Worm (Caenorhabditis elegans) whole organism, L2 larva: ENCODE data around the gene C46A5.4.

Source experiments
- ama-1 ChIP-seq: fragments of 150-350 bp; optimal IDR thresholded peaks from 2 replicates; lab custom pipeline; 2018; ENCODE audit warnings: inconsistent platforms
- blmp-1 ChIP-seq: sonication (generic microtip); optimal IDR thresholded peaks from 2 replicates; lab custom pipeline; 2017; ENCODE audit warnings: missing genetic modification characterization, mild to moderate bottlenecking, missing compliant biosample characterization, antibody characterized with exemption, moderate library complexity; ENCODE audit not compliant: insufficient read depth
- ceh-82 ChIP-seq: fragments of 150-350 bp; optimal IDR thresholded peaks from 2 replicates; lab custom pipeline; 2014; ENCODE audit warnings: missing biosample characterization, missing genetic modification characterization
- elt-1 ChIP-seq: fragments of 150-350 bp; optimal IDR thresholded peaks from 2 replicates; lab custom pipeline; 2014; ENCODE audit warnings: missing biosample characterization, missing genetic modification characterization

DNA sequence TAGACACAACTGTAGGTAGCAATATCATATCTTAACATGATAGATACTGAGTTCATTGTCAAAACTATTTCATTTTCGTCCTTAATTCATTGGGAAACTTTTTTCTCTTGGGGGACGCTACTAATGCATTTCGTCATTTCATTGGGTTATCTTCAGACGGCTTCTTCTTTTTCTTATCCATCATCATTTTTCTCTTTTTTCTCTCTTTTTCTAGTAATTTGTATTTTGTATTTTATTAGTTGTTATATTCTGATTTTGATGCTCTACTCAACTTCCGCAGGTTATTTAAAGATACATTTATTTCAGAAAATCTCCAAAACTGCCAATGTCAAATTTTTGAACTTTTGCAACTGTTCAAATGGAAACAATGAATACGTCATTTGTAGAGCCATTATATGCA is 13.6 kb downstream of the C46A5.4 start, which contains the start of gene npr-35:
- TF ChIP-seq blmp-1 (tag; lab: Kevin White, UChicago), result no peak
- no peak for TF ChIP-seq ceh-82
- TF ChIP-seq ama-1 (lab: Kevin White, UChicago), result no peak
- TF ChIP-seq elt-1 (tag; lab: Kevin White, UChicago), result no peak
